Fruit fly (Drosophila melanogaster) whole organism, embryonic: ENCODE measurements around the gene CG15027.

ENCODE experiments used
- Antp ChIP-seq: fragments of 200-800 bp; sonication (Bioruptor generic); optimal IDR thresholded peaks from 3 replicates; lab custom pipeline; 2016; ENCODE audit warnings: missing biosample characterization, missing genetic modification characterization
- CG11504 ChIP-seq: fragments of 200-800 bp; sonication (Bioruptor generic); optimal IDR thresholded peaks from 3 replicates; lab custom pipeline; 2019; ENCODE audit warnings: missing biosample characterization, mild to moderate bottlenecking, missing genetic modification characterization, moderate library complexity
- CG11696 ChIP-seq: fragments of 200-800 bp; sonication (Bioruptor generic); IDR thresholded peaks from 2 replicates; pipeline ENCODE4 v1.3.6; 2022; ENCODE audit warnings: missing biosample characterization, missing genetic modification characterization
- CG13287 ChIP-seq: fragments of 200-800 bp; sonication (Bioruptor generic); IDR thresholded peaks from 2 replicates; pipeline ENCODE4 v1.3.6; 2022; ENCODE audit warnings: missing biosample characterization, missing genetic modification characterization; ENCODE audit not compliant: partially characterized antibody
- CG13296 ChIP-seq: fragments of 200-800 bp; sonication (Bioruptor generic); optimal IDR thresholded peaks from 3 replicates; lab custom pipeline; 2018; ENCODE audit warnings: missing biosample characterization, mild to moderate bottlenecking, missing genetic modification characterization
- CG13894 ChIP-seq: fragments of 200-800 bp; sonication (Bioruptor generic); optimal IDR thresholded peaks from 3 replicates; lab custom pipeline; 2018; ENCODE audit warnings: missing biosample characterization, mild to moderate bottlenecking, missing genetic modification characterization, moderate library complexity
- CG14050 ChIP-seq: fragments of 200-800 bp; sonication (Bioruptor generic); IDR thresholded peaks from 3 replicates; pipeline ENCODE4 v1.3.6; 2022; ENCODE audit warnings: missing biosample characterization, missing genetic modification characterization
- CG15269 ChIP-seq: fragments of 200-800 bp; sonication (Bioruptor generic); optimal IDR thresholded peaks from 2 replicates; lab custom pipeline; 2018; ENCODE audit warnings: missing biosample characterization, mild to moderate bottlenecking, missing genetic modification characterization, moderate library complexity
- CG17361 ChIP-seq: fragments of 200-800 bp; sonication (Bioruptor generic); IDR thresholded peaks from 3 replicates; pipeline ENCODE4 v1.3.6; 2022; ENCODE audit warnings: missing biosample characterization, missing genetic modification characterization
- CG17802 ChIP-seq: fragments of 200-800 bp; sonication (Bioruptor generic); optimal IDR thresholded peaks from 2 replicates; lab custom pipeline; 2018; ENCODE audit warnings: missing biosample characterization, mild to moderate bottlenecking, missing genetic modification characterization, moderate library complexity
- CG31441 ChIP-seq: fragments of 200-800 bp; sonication (Bioruptor generic); IDR thresholded peaks from 2 replicates; pipeline ENCODE4 v1.3.6; 2022; ENCODE audit warnings: missing biosample characterization, missing genetic modification characterization
- CG3163 ChIP-seq: fragments of 200-800 bp; sonication (Bioruptor generic); optimal IDR thresholded peaks from 3 replicates; lab custom pipeline; 2016; ENCODE audit warnings: missing biosample characterization, missing genetic modification characterization
- CG33557 ChIP-seq: fragments of 200-800 bp; sonication (Bioruptor generic); optimal IDR thresholded peaks from 2 replicates; lab custom pipeline; 2019; ENCODE audit warnings: missing biosample characterization, mild to moderate bottlenecking, missing genetic modification characterization, moderate library complexity
- CG4424 ChIP-seq: fragments of 200-800 bp; sonication (Bioruptor generic); optimal IDR thresholded peaks from 3 replicates; lab custom pipeline; 2016; ENCODE audit warnings: missing biosample characterization, missing genetic modification characterization
- CG7786 ChIP-seq: fragments of 200-800 bp; sonication (Bioruptor generic); optimal IDR thresholded peaks from 2 replicates; lab custom pipeline; 2016; ENCODE audit warnings: missing biosample characterization, missing genetic modification characterization
- CG7839 ChIP-seq: fragments of 200-800 bp; sonication (Bioruptor generic); optimal IDR thresholded peaks from 3 replicates; lab custom pipeline; 2018; ENCODE audit warnings: missing biosample characterization, mild to moderate bottlenecking, missing genetic modification characterization, moderate library complexity
- Chrac-16 ChIP-seq: fragments of 200-800 bp; sonication (Bioruptor generic); optimal IDR thresholded peaks from 3 replicates; lab custom pipeline; 2016; ENCODE audit warnings: missing biosample characterization, missing genetic modification characterization
- CoRest ChIP-seq: fragments of 200-800 bp; sonication (Bioruptor generic); optimal IDR thresholded peaks from 3 replicates; lab custom pipeline; 2018; ENCODE audit warnings: missing biosample characterization, mild to moderate bottlenecking, missing genetic modification characterization, moderate library complexity
- D19A ChIP-seq: fragments of 200-800 bp; optimal IDR thresholded peaks from 3 replicates; lab custom pipeline; 2019; ENCODE audit warnings: missing biosample characterization, mild to moderate bottlenecking, missing genetic modification characterization, moderate library complexity
- Doc2 ChIP-seq: fragments of 200-800 bp; sonication (Bioruptor generic); IDR thresholded peaks from 2 replicates; pipeline ENCODE4 v1.3.6; 2022; ENCODE audit warnings: missing biosample characterization, missing genetic modification characterization
- Ets65A ChIP-seq: fragments of 200-800 bp; sonication (Bioruptor generic); peaks from one replicate; lab custom pipeline; 2016; ENCODE audit warnings: missing biosample characterization, missing genetic modification characterization
- HHEX ChIP-seq: fragments of 200-800 bp; sonication (Bioruptor generic); optimal IDR thresholded peaks from 3 replicates; lab custom pipeline; 2017; ENCODE audit warnings: missing biosample characterization, mild to moderate bottlenecking, missing genetic modification characterization, missing genetic modification reagents
- Meics ChIP-seq: fragments of 200-800 bp; sonication (Bioruptor generic); optimal IDR thresholded peaks from 2 replicates; lab custom pipeline; 2017; ENCODE audit warnings: missing biosample characterization, mild to moderate bottlenecking, missing genetic modification characterization
- NfI ChIP-seq: fragments of 200-800 bp; sonication (Bioruptor generic); optimal IDR thresholded peaks from 3 replicates; lab custom pipeline; 2018; ENCODE audit warnings: missing biosample characterization, mild to moderate bottlenecking, missing genetic modification characterization, moderate library complexity
- Ptx1 ChIP-seq: fragments of 200-800 bp; sonication (Bioruptor generic); IDR thresholded peaks from 2 replicates; pipeline ENCODE4 v1.3.6; 2022; ENCODE audit warnings: missing biosample characterization, missing genetic modification characterization
- Rfx ChIP-seq: fragments of 200-800 bp; sonication (Bioruptor generic); IDR thresholded peaks from 2 replicates; pipeline ENCODE4 v1.3.6; 2022; ENCODE audit warnings: missing biosample characterization, missing genetic modification characterization
- Sox100B ChIP-seq: fragments of 200-800 bp; sonication (Bioruptor generic); optimal IDR thresholded peaks from 3 replicates; lab custom pipeline; 2018; ENCODE audit warnings: missing biosample characterization, mild to moderate bottlenecking, missing genetic modification characterization
- TFAM ChIP-seq: fragments of 200-800 bp; sonication (Bioruptor generic); optimal IDR thresholded peaks from 2 replicates; lab custom pipeline; 2017; ENCODE audit warnings: missing biosample characterization, missing genetic modification characterization, inconsistent platforms
- Xrp1 ChIP-seq: fragments of 200-800 bp; sonication (Bioruptor generic); IDR thresholded peaks from 2 replicates; pipeline ENCODE4 v1.3.6; 2022; ENCODE audit warnings: missing biosample characterization, missing genetic modification characterization
- bbx ChIP-seq: fragments of 200-800 bp; sonication (Bioruptor generic); IDR thresholded peaks from 2 replicates; pipeline ENCODE4 v1.3.6; 2022; ENCODE audit warnings: missing biosample characterization, missing genetic modification characterization; ENCODE audit not compliant: partially characterized antibody
- bcd ChIP-seq: fragments of 200-800 bp; sonication (Bioruptor generic); optimal IDR thresholded peaks from 2 replicates; lab custom pipeline; 2017; ENCODE audit warnings: missing biosample characterization, mild to moderate bottlenecking, missing genetic modification characterization
- bsh ChIP-seq, 2 experiments: fragments of 200-800 bp; sonication (Bioruptor generic); optimal IDR thresholded peaks; 2 replicates each; lab custom pipeline; 2017 to 2018; ENCODE audit warnings: mild to moderate bottlenecking in 2 of 2, missing biosample characterization in 2 of 2, missing genetic modification characterization in 2 of 2, moderate library complexity in 1 of 2
- chm ChIP-seq: fragments of 200-800 bp; sonication (Bioruptor generic); IDR thresholded peaks from 2 replicates; pipeline ENCODE4 v1.3.6; 2022; ENCODE audit warnings: missing biosample characterization, missing genetic modification characterization
- eve ChIP-seq, 2 experiments: fragments of >200 bp; optimal IDR thresholded peaks; 2 replicates each; lab custom pipeline; 2017; ENCODE audit warnings: missing biosample characterization in 2 of 2, missing genetic modification characterization in 2 of 2
- exex ChIP-seq: fragments of 200-800 bp; sonication (Bioruptor generic); optimal IDR thresholded peaks from 4 replicates; lab custom pipeline; 2018; ENCODE audit warnings: missing biosample characterization, mild to moderate bottlenecking, missing genetic modification characterization, moderate library complexity
- grau ChIP-seq: fragments of 200-800 bp; optimal IDR thresholded peaks from 3 replicates; lab custom pipeline; 2019; ENCODE audit warnings: missing biosample characterization, mild to moderate bottlenecking, missing genetic modification characterization, moderate library complexity
- gsb-n ChIP-seq: fragments of 200-800 bp; sonication (Bioruptor generic); optimal IDR thresholded peaks from 3 replicates; lab custom pipeline; 2018; ENCODE audit warnings: missing biosample characterization, mild to moderate bottlenecking, missing genetic modification characterization
- lab ChIP-seq: fragments of 200-800 bp; sonication (Bioruptor generic); optimal IDR thresholded peaks from 3 replicates; lab custom pipeline; 2017; ENCODE audit warnings: missing biosample characterization, missing genetic modification characterization, mild to moderate bottlenecking, moderate library complexity, missing genetic modification reagents
- row ChIP-seq: fragments of 200-800 bp; sonication (Bioruptor generic); IDR thresholded peaks from 3 replicates; pipeline ENCODE4 v1.3.6; 2022; ENCODE audit warnings: missing biosample characterization, missing genetic modification characterization
- schlank ChIP-seq: fragments of 200-800 bp; sonication (Bioruptor generic); optimal IDR thresholded peaks from 2 replicates; lab custom pipeline; 2018; ENCODE audit warnings: missing biosample characterization, mild to moderate bottlenecking, missing genetic modification characterization
- scrt ChIP-seq: fragments of 200-800 bp; sonication (Bioruptor generic); optimal IDR thresholded peaks from 2 replicates; lab custom pipeline; 2018; ENCODE audit warnings: missing biosample characterization, mild to moderate bottlenecking, missing genetic modification characterization, moderate library complexity
- sens ChIP-seq: fragments of 200-800 bp; sonication (Bioruptor generic); peaks from one replicate; lab custom pipeline; 2016; ENCODE audit warnings: missing biosample characterization, missing genetic modification characterization
- sens-2 ChIP-seq: fragments of 200-800 bp; sonication (Bioruptor generic); IDR thresholded peaks from 2 replicates; pipeline ENCODE4 v1.3.6; 2022; ENCODE audit warnings: missing biosample characterization, missing genetic modification characterization
- slbo ChIP-seq: fragments of 200-800 bp; sonication (Bioruptor generic); IDR thresholded peaks from 2 replicates; pipeline ENCODE4 v1.3.6; 2022; ENCODE audit warnings: missing biosample characterization, missing genetic modification characterization
- tgo ChIP-seq: fragments of 200-800 bp; sonication (Bioruptor generic); IDR thresholded peaks from 3 replicates; pipeline ENCODE4 v1.3.6; 2022; ENCODE audit warnings: missing biosample characterization, missing genetic modification characterization
- tna ChIP-seq: fragments of 200-800 bp; sonication (Bioruptor generic); IDR thresholded peaks from 2 replicates; pipeline ENCODE4 v1.3.6; 2022; ENCODE audit warnings: missing biosample characterization, missing genetic modification characterization; ENCODE audit not compliant: partially characterized antibody
- unpg ChIP-seq: fragments of 200-800 bp; sonication (Bioruptor generic); optimal IDR thresholded peaks from 3 replicates; lab custom pipeline; 2018; ENCODE audit warnings: missing biosample characterization, mild to moderate bottlenecking, missing genetic modification characterization, moderate library complexity
- wor ChIP-seq: fragments of 200-800 bp; sonication (Bioruptor generic); IDR thresholded peaks from 2 replicates; pipeline ENCODE4 v1.3.6; 2022; ENCODE audit warnings: missing biosample characterization, missing genetic modification characterization

The CG15027 gene

DNA sequence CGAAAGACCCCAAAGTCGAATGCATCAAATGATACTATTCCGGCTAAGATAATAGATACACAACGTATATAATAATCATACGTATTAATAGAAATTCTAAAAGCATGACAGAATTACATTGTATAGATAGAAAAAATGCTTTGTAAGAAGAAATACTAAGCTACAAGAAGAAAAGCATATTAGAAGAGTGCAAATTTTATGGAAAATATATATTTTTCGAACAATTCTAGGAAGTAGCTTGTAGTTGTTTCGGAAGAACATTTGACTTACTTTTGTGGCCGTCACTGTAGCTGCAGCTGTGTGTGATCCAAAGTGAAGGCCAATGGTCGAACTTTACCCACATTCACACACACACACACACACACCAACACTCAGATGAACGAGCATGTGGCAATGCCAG, 46.4 kb upstream of the CG15027 start:
- TF ChIP-seq CG7786 (GFP tag; lab: Kevin White, UChicago) (no peak), TFAM (GFP tag; lab: Kevin White, UChicago) (no peak), exex (no peak), CG14050 (GFP tag; lab: Robert Waterston, UW) (no peak), chm (GFP tag; lab: Robert Waterston, UW) (no peak), row (GFP tag; lab: Robert Waterston, UW) (no peak), Doc2 (GFP tag; lab: Robert Waterston, UW) (no peak), CG17802 (tag; lab: Kevin White, UChicago) (no peak), CG11696 (GFP tag; lab: Robert Waterston, UW) (no peak), NfI (GFP tag; lab: Kevin White, UChicago) (no peak), scrt (no peak), CG13894 (tag; lab: Kevin White, UChicago) (no peak), D19A (tag; lab: Kevin White, UChicago) (no peak), Rfx (GFP tag; lab: Robert Waterston, UW) (no peak)
- TF ChIP-seq, all 482 proteins: peak for 0

DNA sequence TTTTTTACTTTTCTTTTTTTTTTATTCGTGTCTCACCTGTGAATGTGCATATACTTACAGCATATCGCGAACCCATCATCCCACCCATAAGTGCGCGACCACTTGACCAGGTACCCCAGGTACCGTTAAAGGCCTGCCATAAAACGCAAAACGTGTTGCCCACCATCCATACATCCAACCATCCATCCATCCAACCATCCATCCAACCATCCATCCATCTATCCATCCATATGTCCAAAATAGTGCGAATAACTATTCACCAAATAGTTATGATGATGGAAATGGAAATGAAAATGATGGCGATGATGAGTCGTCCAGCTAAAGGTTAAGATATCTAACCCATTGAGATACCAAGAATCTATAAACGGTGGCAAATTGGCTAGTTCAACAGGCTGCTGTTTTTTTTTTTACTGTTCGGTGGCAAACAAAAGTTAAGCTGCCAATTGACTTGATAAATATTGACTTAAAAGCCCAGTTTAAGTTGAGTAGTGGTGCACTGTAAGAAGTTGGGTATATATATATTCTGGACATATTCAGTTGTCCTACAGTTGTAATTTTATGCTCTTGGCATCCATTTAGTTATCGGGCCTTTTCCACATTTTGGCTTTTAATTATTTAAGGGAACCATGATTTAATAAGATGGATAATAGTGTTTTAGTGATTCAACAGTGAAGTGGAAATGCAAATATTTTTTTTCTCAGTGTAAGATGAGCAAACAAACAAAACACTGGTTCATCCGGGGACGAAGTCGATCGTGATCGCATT, 42.4 kb upstream of the CG15027 start:
- peak; percentile 32 for TF ChIP-seq CG7839 (tag; lab: Kevin White, UChicago)
- peak in 1 of 2 experiments; percentile 9 for TF ChIP-seq bsh (GFP tag; optimal IDR thresholded peaks at IDR 0.05; lab: Kevin White, UChicago)
- no peak for TF ChIP-seq schlank (tag; lab: Kevin White, UChicago)
- TF ChIP-seq Chrac-16 (GFP tag; lab: Kevin White, UChicago) = no peak
- TF ChIP-seq CG31441 = peak; percentile 23; the same call in 1 of the 2 replicates
- TF ChIP-seq Meics (GFP tag; lab: Kevin White, UChicago) = peak; percentile 16
- TF ChIP-seq eve (GFP tag; optimal IDR thresholded peaks at IDR 0.05; lab: Kevin White, UChicago) = peak in 1 of 2 experiments; percentile 5
- TF ChIP-seq HHEX (GFP tag; lab: Kevin White, UChicago) = no peak
- TF ChIP-seq Xrp1 = peak; percentile 29; the same call in 1 of the 2 replicates
- TF ChIP-seq wor (GFP tag; lab: Robert Waterston, UW) = no peak
- no peak for TF ChIP-seq slbo (GFP tag; lab: Robert Waterston, UW)
- peak; percentile 28 for TF ChIP-seq Sox100B (GFP tag; lab: Kevin White, UChicago)
- TF ChIP-seq TFAM (GFP tag; lab: Kevin White, UChicago) = no peak
- no peak for TF ChIP-seq gsb-n (tag; lab: Kevin White, UChicago)
- no peak for TF ChIP-seq Antp (GFP tag; lab: Kevin White, UChicago)
- TF ChIP-seq CG4424 (GFP tag; lab: Kevin White, UChicago) = no peak
- TF ChIP-seq Ets65A (GFP tag; lab: Kevin White, UChicago) = peak; percentile 39
- TF ChIP-seq CG15269 (tag; lab: Kevin White, UChicago) = peak; percentile 22
- 0 out of 3 replicates have a peak, but pooled peaks have one; percentile 29 for TF ChIP-seq row (GFP tag; lab: Robert Waterston, UW)
- TF ChIP-seq CG3163 (GFP tag; lab: Kevin White, UChicago) = no peak
- TF ChIP-seq sens-2 (GFP tag; lab: Robert Waterston, UW) = no peak
- peak; percentile 12 for TF ChIP-seq unpg (GFP tag; lab: Kevin White, UChicago)
- TF ChIP-seq bcd = no peak
- TF ChIP-seq bbx (GFP tag; lab: Robert Waterston, UW) = no peak
- peak; percentile 70 for TF ChIP-seq sens
- TF ChIP-seq CG17361 = 0 out of 3 replicates have a peak, but pooled peaks have one; percentile 17
- no peak for TF ChIP-seq CG13287 (GFP tag; lab: Robert Waterston, UW)
- no peak for TF ChIP-seq CG33557 (GFP tag; lab: Kevin White, UChicago)
- peak; percentile 15 for TF ChIP-seq CG13296 (GFP tag; lab: Kevin White, UChicago)
- peak; percentile 13 for TF ChIP-seq grau (tag; lab: Kevin White, UChicago)
- peak; percentile 22; the same call in 1 of the 2 replicates for TF ChIP-seq Ptx1 (GFP tag; lab: Robert Waterston, UW)
- no peak for TF ChIP-seq tna (GFP tag; lab: Robert Waterston, UW)
- TF ChIP-seq CG11504 (tag; lab: Kevin White, UChicago) = peak; percentile 46
- peak; percentile 28; the same call in 1 of the 3 replicates for TF ChIP-seq tgo (GFP tag; lab: Robert Waterston, UW)
- TF ChIP-seq CoRest = peak; percentile 14
- peak; percentile 8 for TF ChIP-seq lab (GFP tag; lab: Kevin White, UChicago)
